Fruit fly (Drosophila melanogaster): ENCODE data around the gene CG42655.

Gene CG42655

dm6 chr3L:19924771-19925304 is 28.7 kb downstream of the CG42655 start, which contains the start of gene Grasp65:
Grasp65 (plus strand) TSS chr3L:19924943.
- TF ChIP-seq CG17801 (GFP tag; optimal IDR thresholded peaks at IDR 0.05; ENCODE audit: partially characterized antibody): peak; percentile 52

- peak; percentile 82 for TF ChIP-seq CG17801 (GFP tag; optimal IDR thresholded peaks at IDR 0.05; ENCODE audit: partially characterized antibody)
Measured at dm6 chr3L:19922833-19923745, 30.4 kb downstream of the CG42655 start, which contains the start of gene Pfdn6. Pfdn6 (plus strand) TSS chr3L:19923671.

DNA sequence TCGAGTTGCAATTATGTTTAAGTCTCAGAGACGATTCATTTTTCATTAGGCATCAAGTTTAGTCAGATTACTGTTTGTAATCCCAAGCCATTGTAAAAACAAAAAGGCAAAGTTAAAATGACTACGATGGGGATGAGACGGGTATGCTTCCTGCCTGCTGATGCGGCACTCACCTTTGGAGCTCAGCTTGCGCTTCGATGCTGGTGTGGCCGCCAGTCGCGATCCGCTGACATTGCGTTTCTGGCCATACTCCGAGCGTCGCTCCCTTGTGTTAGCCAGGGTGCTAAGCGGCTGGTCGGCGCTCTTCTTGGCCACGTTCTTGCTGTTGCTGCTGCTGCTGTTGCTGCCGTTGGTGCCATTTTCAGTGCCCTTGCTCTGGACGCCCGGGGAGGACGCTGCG is 33.5 kb downstream of the CG42655 start:
- TF ChIP-seq CG17801 (GFP tag; optimal IDR thresholded peaks at IDR 0.05; ENCODE audit: partially characterized antibody): no peak

dm6 chr3L:19914833-19915232 is 38.7 kb downstream of the CG42655 start, which contains the start of gene Rpn1:
Rpn1 (plus strand) TSS chr3L:19915051.
- peak; percentile 47 for TF ChIP-seq CG17801 (GFP tag; optimal IDR thresholded peaks at IDR 0.05; ENCODE audit: partially characterized antibody)

DNA sequence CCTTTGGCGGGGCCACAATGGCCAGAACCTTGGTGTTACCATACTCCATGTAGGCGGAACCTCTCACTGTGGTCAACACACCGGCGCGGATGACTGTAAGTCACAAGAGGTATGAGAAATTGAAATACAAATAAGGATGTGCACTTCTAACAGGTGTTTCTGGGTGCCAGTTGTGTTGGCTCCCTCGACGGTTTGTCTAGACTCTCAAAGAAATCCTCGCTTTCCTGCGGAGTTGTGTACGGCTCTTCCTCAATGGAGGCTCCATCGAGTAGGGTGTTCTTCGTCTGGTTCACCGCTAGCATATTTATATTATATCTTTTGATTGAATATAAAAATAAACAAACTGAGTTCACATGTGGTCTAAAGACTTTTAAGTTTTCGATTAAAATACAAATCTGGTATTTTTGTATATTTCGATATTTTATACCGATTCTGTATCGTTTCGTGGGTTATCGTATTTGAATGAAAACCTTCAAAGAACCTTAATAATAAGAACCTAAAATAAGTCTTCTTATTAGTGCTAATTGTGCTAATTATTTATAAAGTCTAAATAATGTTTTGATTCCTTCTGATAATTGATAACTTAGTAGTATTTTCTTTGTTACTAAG is 40.1 kb downstream of the CG42655 start, which contains the start of gene Mtr3:
Mtr3 (minus strand) TSS at position 388 of the 609 bp plus-strand sequence.
- TF ChIP-seq CG17801 (GFP tag; optimal IDR thresholded peaks at IDR 0.05; ENCODE audit: partially characterized antibody): no peak

dm6 chr3L:19910054-19910414 is 43.5 kb downstream of the CG42655 start, which contains the start of the genes Mi-2 and Prp3:
Mi-2 (minus strand) TSS chr3L:19910215.
Prp3 (plus strand) TSS chr3L:19910300.
- peak; percentile 46 for TF ChIP-seq CG17801 (GFP tag; optimal IDR thresholded peaks at IDR 0.05; ENCODE audit: partially characterized antibody)

DNA sequence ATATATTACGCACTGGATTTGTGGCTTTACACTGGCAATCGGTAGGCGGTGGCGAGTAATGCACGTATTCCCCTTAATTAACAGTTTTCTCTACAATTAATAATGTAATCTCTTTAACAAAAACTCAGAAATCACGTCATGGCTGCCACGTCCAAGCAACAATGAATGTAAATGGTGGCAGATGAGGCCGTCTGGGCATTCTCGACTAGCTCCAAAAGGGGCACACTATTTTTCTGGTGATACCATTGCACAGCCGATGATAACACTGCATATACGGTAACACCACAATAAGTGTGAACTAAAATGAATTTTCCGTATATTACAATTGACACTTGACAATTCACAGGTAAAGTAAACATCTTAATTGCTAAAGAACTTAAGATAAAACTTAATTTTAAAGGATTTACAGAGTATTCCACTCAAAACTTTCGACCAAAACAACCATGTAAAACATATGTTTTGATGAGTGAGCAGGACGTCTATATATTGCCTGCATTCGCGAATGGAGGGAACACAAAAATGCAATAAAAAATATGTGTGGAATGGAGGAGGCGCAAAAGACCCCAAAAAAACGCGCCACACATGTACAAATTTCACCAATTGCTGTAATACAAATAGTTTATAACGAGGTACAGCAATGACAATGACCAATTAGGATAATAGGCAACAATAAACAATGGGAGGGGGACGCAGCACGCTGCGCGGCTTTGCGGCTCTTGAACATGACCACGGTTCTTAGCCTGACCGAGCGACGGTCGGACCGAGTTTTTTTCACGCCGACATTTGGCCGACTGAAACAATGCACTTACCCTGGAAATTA is 44.1 kb downstream of the CG42655 start:
- no peak for TF ChIP-seq CG17801 (GFP tag; optimal IDR thresholded peaks at IDR 0.05; ENCODE audit: partially characterized antibody)

- no peak for TF ChIP-seq CG17801 (GFP tag; optimal IDR thresholded peaks at IDR 0.05; ENCODE audit: partially characterized antibody)
Measured at dm6 chr3L:19908201-19909127, 45.0 kb downstream of the CG42655 start.

dm6 chr3L:19907706-19908070 is 45.8 kb downstream of the CG42655 start:
- TF ChIP-seq CG17801 (GFP tag; optimal IDR thresholded peaks at IDR 0.05; ENCODE audit: partially characterized antibody): no peak

dm6 chr3L:19906780-19907705 is 46.5 kb downstream of the CG42655 start:
- TF ChIP-seq CG17801 (GFP tag; optimal IDR thresholded peaks at IDR 0.05; ENCODE audit: partially characterized antibody): no peak

- TF ChIP-seq CG17801 (GFP tag; optimal IDR thresholded peaks at IDR 0.05; ENCODE audit: partially characterized antibody): peak; percentile 59
Measured at dm6 chr3L:19906148-19906752, 47.3 kb downstream of the CG42655 start.

- no peak for TF ChIP-seq CG17801 (GFP tag; optimal IDR thresholded peaks at IDR 0.05; ENCODE audit: partially characterized antibody)
Measured at dm6 chr3L:19905427-19905826, 48.1 kb downstream of the CG42655 start.

Data from ovary, adult (tissue).